Worm (Caenorhabditis elegans): ENCODE results near the gene E02H4.6.
"Not testable (repeated sequence)": the region's sequence is repeated elsewhere in the genome, so short reads cannot be mapped to it uniquely, and the experiment has no call there.

ce11 chrX:14229306-14229845 is 22.6 kb downstream of the E02H4.6 start:
- not testable (repeated sequence) for TF ChIP-seq unc-3 (GFP tag; conservative IDR thresholded peaks at IDR 0.05); unc-3 (tag; optimal IDR thresholded peaks at IDR 0.05); eyg-1 (tag; optimal IDR thresholded peaks at IDR 0.05)
